Worm (Caenorhabditis elegans) whole organism, L4 larva: ENCODE data around the gene best-19.

Experiments used
- D1046.2 ChIP-seq: fragments of 200-800 bp; sonication (Bioruptor generic); IDR thresholded peaks from 2 replicates; pipeline ENCODE4 v1.3.6; 2022; ENCODE audit warnings: missing genetic modification characterization, missing compliant biosample characterization
- F10B5.3 ChIP-seq: sonication (generic microtip); optimal IDR thresholded peaks from 2 replicates; lab custom pipeline; 2016; ENCODE audit warnings: mild to moderate bottlenecking, missing genetic modification characterization, missing compliant biosample characterization
- F26F4.8 ChIP-seq: fragments of 200-800 bp; sonication (Bioruptor generic); conservative IDR thresholded peaks from 2 replicates; pipeline ENCODE4 v1.3.6; 2022; ENCODE audit warnings: missing genetic modification characterization, missing compliant biosample characterization
- F37D6.2 ChIP-seq: sonication (generic microtip); optimal IDR thresholded peaks from 2 replicates; lab custom pipeline; 2016; ENCODE audit warnings: mild to moderate bottlenecking, missing genetic modification characterization, missing compliant biosample characterization
- F44E2.7 ChIP-seq: fragments of 200-800 bp; sonication (Bioruptor generic); IDR thresholded peaks from 2 replicates; pipeline ENCODE4 v2.1.2; 2022; ENCODE audit warnings: missing genetic modification characterization, missing compliant biosample characterization
- F49E8.2 ChIP-seq: sonication (generic microtip); optimal IDR thresholded peaks from 2 replicates; lab custom pipeline; 2016; ENCODE audit warnings: missing compliant biosample characterization, mild to moderate bottlenecking, missing genetic modification characterization, borderline replicate concordance
- R02D3.7 ChIP-seq: fragments of 150-350 bp; sonication (generic microtip); optimal IDR thresholded peaks from 3 replicates; lab custom pipeline; 2014; ENCODE audit warnings: missing biosample characterization, missing genetic modification characterization
- T26A8.4 ChIP-seq: fragments of 200-800 bp; sonication (Bioruptor generic); IDR thresholded peaks from 2 replicates; pipeline ENCODE4 v1.3.6; 2022; ENCODE audit warnings: missing genetic modification characterization, missing compliant biosample characterization
- Y5F2A.4 ChIP-seq: fragments of 200-800 bp; sonication (Bioruptor generic); optimal IDR thresholded peaks from 2 replicates; lab custom pipeline; 2018; ENCODE audit warnings: mild to moderate bottlenecking, missing genetic modification characterization, missing compliant biosample characterization
- ZK546.5 ChIP-seq, 2 experiments: sonication (generic microtip); optimal IDR thresholded peaks; 2 replicates each; lab custom pipeline; 2017; ENCODE audit warnings: missing biosample characterization in 2 of 2, missing genetic modification characterization in 2 of 2
- aly-2 ChIP-seq: sonication (generic microtip); optimal IDR thresholded peaks from 2 replicates; lab custom pipeline; 2018; ENCODE audit warnings: missing biosample characterization, missing genetic modification characterization
- ama-1 ChIP-seq: fragments of 150-350 bp; optimal IDR thresholded peaks from 2 replicates; lab custom pipeline; 2014; ENCODE audit warnings: inconsistent platforms, mixed read lengths
- attf-4 ChIP-seq: sonication (generic microtip); optimal IDR thresholded peaks from 3 replicates; lab custom pipeline; 2017; ENCODE audit warnings: missing biosample characterization, missing genetic modification characterization
- ceh-28 ChIP-seq: fragments of 150-350 bp; optimal IDR thresholded peaks from 2 replicates; lab custom pipeline; 2014; ENCODE audit warnings: missing biosample characterization, missing genetic modification reagents, missing genetic modification characterization
- ceh-44 ChIP-seq: fragments of 200-800 bp; sonication (Bioruptor generic); IDR thresholded peaks from 2 replicates; pipeline ENCODE4 v1.3.6; 2022; ENCODE audit warnings: missing genetic modification reagents, missing genetic modification characterization, missing compliant biosample characterization
- ceh-62 ChIP-seq: sonication (generic microtip); optimal IDR thresholded peaks from 2 replicates; lab custom pipeline; 2017; ENCODE audit warnings: missing biosample characterization, missing genetic modification characterization
- ces-1 ChIP-seq: fragments of 150-350 bp; sonication (generic microtip); optimal IDR thresholded peaks from 4 replicates; lab custom pipeline; 2014; ENCODE audit warnings: missing biosample characterization, missing genetic modification reagents, missing genetic modification characterization
- daf-8 ChIP-seq: fragments of 200-800 bp; sonication (Bioruptor generic); IDR thresholded peaks from 2 replicates; pipeline ENCODE4 v1.3.6; 2022; ENCODE audit warnings: missing genetic modification characterization, missing compliant biosample characterization
- dmd-6 ChIP-seq: fragments of 200-800 bp; sonication (Bioruptor generic); IDR thresholded peaks from 2 replicates; pipeline ENCODE4 v1.3.6; 2022; ENCODE audit warnings: missing genetic modification reagents, missing genetic modification characterization, missing compliant biosample characterization
- dmd-8 ChIP-seq: fragments of 200-800 bp; sonication (Bioruptor generic); IDR thresholded peaks from 2 replicates; pipeline ENCODE4 v1.3.6; 2022; ENCODE audit warnings: missing genetic modification characterization, missing compliant biosample characterization
- dmd-9 ChIP-seq: fragments of 200-800 bp; sonication (Bioruptor generic); IDR thresholded peaks from 2 replicates; pipeline ENCODE4 v1.3.6; 2022; ENCODE audit warnings: missing genetic modification reagents, missing genetic modification characterization, missing compliant biosample characterization
- fkh-10 ChIP-seq: fragments of 150-350 bp; optimal IDR thresholded peaks from 2 replicates; lab custom pipeline; 2014; ENCODE audit warnings: missing biosample characterization, missing genetic modification reagents, missing genetic modification characterization
- fos-1 ChIP-seq: fragments of 150-350 bp; optimal IDR thresholded peaks from 2 replicates; lab custom pipeline; 2014; ENCODE audit warnings: missing biosample characterization, missing genetic modification characterization
- hif-1 ChIP-seq, 2 experiments: sonication (generic microtip); optimal IDR thresholded peaks; 2 replicates each; lab custom pipeline; 2016 to 2017; ENCODE audit warnings: missing compliant biosample characterization in 2 of 2, missing genetic modification characterization in 2 of 2, missing genetic modification reagents in 2 of 2, missing genotype in 2 of 2, mild to moderate bottlenecking in 1 of 2
- hlh-11 ChIP-seq: fragments of 200-800 bp; sonication (Bioruptor generic); optimal IDR thresholded peaks from 2 replicates; lab custom pipeline; 2018; ENCODE audit warnings: mild to moderate bottlenecking, missing genetic modification characterization, missing compliant biosample characterization
- hlh-30 ChIP-seq: sonication (generic microtip); optimal IDR thresholded peaks from 2 replicates; lab custom pipeline; 2017; ENCODE audit warnings: antibody characterized with exemption, mild to moderate bottlenecking, missing genetic modification characterization, missing compliant biosample characterization; ENCODE audit not compliant: insufficient read depth
- lin-13 ChIP-seq: fragments of 150-350 bp; optimal IDR thresholded peaks from 2 replicates; lab custom pipeline; 2014; ENCODE audit warnings: missing biosample characterization, missing genetic modification reagents, missing genetic modification characterization
- lin-39 ChIP-seq: fragments of 150-350 bp; optimal IDR thresholded peaks from 2 replicates; lab custom pipeline; 2014; ENCODE audit warnings: missing biosample characterization, missing genetic modification reagents, missing genetic modification characterization
- madf-9 ChIP-seq: fragments of 200-800 bp; sonication (Bioruptor generic); conservative IDR thresholded peaks from 2 replicates; pipeline ENCODE4 v1.3.6; 2022; ENCODE audit warnings: missing genetic modification reagents, missing genetic modification characterization, missing compliant biosample characterization
- mdt-29 ChIP-seq: fragments of 200-800 bp; sonication (Bioruptor generic); IDR thresholded peaks from 2 replicates; pipeline ENCODE4 v1.3.6; 2022; ENCODE audit warnings: missing genetic modification reagents, missing genetic modification characterization, missing compliant biosample characterization
- mxl-2 ChIP-seq: fragments of 200-800 bp; sonication (Bioruptor generic); conservative IDR thresholded peaks from 2 replicates; pipeline ENCODE4 v1.3.6; 2022; ENCODE audit warnings: missing genetic modification reagents, missing genetic modification characterization, missing compliant biosample characterization
- nhr-11 ChIP-seq: fragments of 150-350 bp; optimal IDR thresholded peaks from 2 replicates; lab custom pipeline; 2014; ENCODE audit warnings: missing biosample characterization, missing genetic modification characterization
- nhr-111 ChIP-seq: fragments of 200-800 bp; sonication (Bioruptor generic); optimal IDR thresholded peaks from 2 replicates; lab custom pipeline; 2018; ENCODE audit warnings: mild to moderate bottlenecking, missing genetic modification characterization, missing compliant biosample characterization
- nhr-41 ChIP-seq: fragments of 200-800 bp; sonication (Bioruptor generic); IDR thresholded peaks from 2 replicates; pipeline ENCODE4 v1.3.6; 2022; ENCODE audit warnings: missing genetic modification reagents, missing genetic modification characterization, missing compliant biosample characterization
- nhr-48 ChIP-seq: sonication (generic microtip); optimal IDR thresholded peaks from 2 replicates; lab custom pipeline; 2016; ENCODE audit warnings: mild to moderate bottlenecking, missing genetic modification characterization, missing compliant biosample characterization
- nhr-6 ChIP-seq: fragments of 150-350 bp; optimal IDR thresholded peaks from 2 replicates; lab custom pipeline; 2014; ENCODE audit warnings: missing biosample characterization, missing genetic modification characterization
- nhr-77 ChIP-seq: fragments of 150-350 bp; optimal IDR thresholded peaks from 2 replicates; lab custom pipeline; 2014; ENCODE audit warnings: missing biosample characterization, missing genetic modification characterization
- pha-4 ChIP-seq, 2 experiments: fragments of 150-350 bp in 1 of 2; fragments of 200-800 bp in 1 of 2; sonication (Bioruptor generic) in 1 of 2; IDR thresholded peaks in 1 of 2; optimal IDR thresholded peaks in 1 of 2; 2 replicates each; pipeline versions ENCODE4 v1.3.6 to Lab custom; 2014 to 2022; ENCODE audit warnings: missing genetic modification characterization in 2 of 2, missing genetic modification reagents in 2 of 2, missing biosample characterization in 1 of 2, missing compliant biosample characterization in 1 of 2
- php-3 ChIP-seq: fragments of 200-800 bp; sonication (Bioruptor generic); IDR thresholded peaks from 2 replicates; pipeline ENCODE4 v1.3.6; 2022; ENCODE audit warnings: missing genetic modification reagents, missing genetic modification characterization, missing compliant biosample characterization
- saeg-2 ChIP-seq: fragments of 200-800 bp; sonication (Bioruptor generic); IDR thresholded peaks from 2 replicates; pipeline ENCODE4 v1.3.6; 2022; ENCODE audit warnings: missing genetic modification reagents, missing genetic modification characterization, missing compliant biosample characterization
- set-16 ChIP-seq: fragments of 200-800 bp; sonication (Bioruptor generic); IDR thresholded peaks from 2 replicates; pipeline ENCODE4 v1.3.6; 2022; ENCODE audit warnings: missing genetic modification reagents, missing genetic modification characterization, missing compliant biosample characterization
- skn-1 ChIP-seq: fragments of 150-350 bp; optimal IDR thresholded peaks from 2 replicates; lab custom pipeline; 2014; ENCODE audit warnings: missing biosample characterization, missing genetic modification characterization
- spr-3 ChIP-seq: fragments of 200-800 bp; sonication (Bioruptor generic); optimal IDR thresholded peaks from 2 replicates; lab custom pipeline; 2018; ENCODE audit warnings: mild to moderate bottlenecking, missing genetic modification characterization, missing compliant biosample characterization
- tag-97 ChIP-seq: fragments of 200-800 bp; sonication (Bioruptor generic); IDR thresholded peaks from 2 replicates; pipeline ENCODE4 v1.3.6; 2022; ENCODE audit warnings: missing genetic modification characterization, missing compliant biosample characterization
- tra-1 ChIP-seq: fragments of 200-800 bp; sonication (Bioruptor generic); IDR thresholded peaks from 2 replicates; pipeline ENCODE4 v1.3.6; 2022; ENCODE audit warnings: missing genetic modification reagents, missing genetic modification characterization, missing compliant biosample characterization
- unc-130 ChIP-seq: sonication (generic microtip); optimal IDR thresholded peaks from 2 replicates; lab custom pipeline; 2016; ENCODE audit warnings: missing genetic modification reagents, missing genetic modification characterization, missing compliant biosample characterization
- unc-62 ChIP-seq, 3 experiments: fragments of 150-350 bp in 1 of 3; sonication (generic microtip); optimal IDR thresholded peaks in 2 of 3; peaks in 1 of 3; 1 replicate in 1 of 3; 2 replicates in 2 of 3; lab custom pipeline; 2014 to 2017; ENCODE audit warnings: missing biosample characterization in 3 of 3, missing genetic modification characterization in 3 of 3, missing genetic modification reagents in 3 of 3, missing genotype in 1 of 3
- zfp-2 ChIP-seq: sonication (generic microtip); optimal IDR thresholded peaks from 2 replicates; lab custom pipeline; 2016; ENCODE audit warnings: mild to moderate bottlenecking, missing genetic modification characterization, missing compliant biosample characterization
- zfp-3 ChIP-seq: fragments of 200-800 bp; sonication (Bioruptor generic); conservative IDR thresholded peaks from 2 replicates; pipeline ENCODE4 v1.3.6; 2022; ENCODE audit warnings: missing genetic modification reagents, missing genetic modification characterization, missing compliant biosample characterization
- zip-11 ChIP-seq: fragments of 200-800 bp; sonication (Bioruptor generic); IDR thresholded peaks from 2 replicates; pipeline ENCODE4 v1.3.6; 2022; ENCODE audit warnings: missing genetic modification characterization, missing compliant biosample characterization

best-19 gene

ce11 chrIV:322497-322896 is 39.0 kb downstream of the best-19 start, which contains the start of gene grl-26 (continued):
- TF ChIP-seq fkh-10 (GFP tag; lab: Kevin White, UChicago) (no peak), set-16 (GFP tag; lab: Robert Waterston, UW) (no peak), aly-2 (no peak), dmd-9 (GFP tag; lab: Robert Waterston, UW) (0 out of 2 replicates have a peak, but pooled peaks have one; percentile 58), unc-62 (GFP tag; optimal IDR thresholded peaks at IDR 0.05 in 1 of 2; lab: Kevin White, UChicago) (no peak), unc-62 (tag; optimal IDR thresholded peaks at IDR 0.05; lab: Kevin White, UChicago) (no peak), nhr-77 (tag; lab: Kevin White, UChicago) (peak; percentile 55), zfp-2 (tag; lab: Kevin White, UChicago) (no peak), F44E2.7 (GFP tag; lab: Robert Waterston, UW) (peak; percentile 65; the same call in 1 of the 2 replicates), zip-11 (GFP tag; lab: Robert Waterston, UW) (0 out of 2 replicates have a peak, but pooled peaks have one; percentile 28), ceh-62 (tag; lab: Kevin White, UChicago) (no peak), zfp-3 (GFP tag; lab: Robert Waterston, UW) (peak; percentile 62; the same call in 1 of the 2 replicates), hif-1 (tag; optimal IDR thresholded peaks at IDR 0.05; lab: Kevin White, UChicago) (peak in 1 of 2 experiments; percentile 52), tra-1 (GFP tag; lab: Robert Waterston, UW) (peak; percentile 75), nhr-41 (peak; percentile 34; the same call in 1 of the 2 replicates), spr-3 (GFP tag; lab: Kevin White, UChicago) (peak; percentile 72), F26F4.8 (peak; percentile 86; the same call in 1 of the 2 replicates), php-3 (GFP tag; lab: Robert Waterston, UW) (peak; percentile 66; the same call in 1 of the 2 replicates), tag-97 (GFP tag; lab: Robert Waterston, UW) (no peak), ceh-44 (GFP tag; lab: Robert Waterston, UW) (peak; percentile 91), lin-39 (tag; lab: Kevin White, UChicago) (no peak), dmd-6 (GFP tag; lab: Robert Waterston, UW) (peak; percentile 52), unc-130 (GFP tag; lab: Kevin White, UChicago) (peak; percentile 69), skn-1 (tag; lab: Kevin White, UChicago) (no peak), mdt-29 (GFP tag; lab: Robert Waterston, UW) (peak; percentile 55; the same call in 1 of the 2 replicates), D1046.2 (GFP tag; lab: Robert Waterston, UW) (peak; percentile 89; the same call in 1 of the 2 replicates), lin-13 (no peak), nhr-48 (no peak), Y5F2A.4 (GFP tag; lab: Kevin White, UChicago) (peak; percentile 24), ama-1 (no peak), F37D6.2 (tag; lab: Kevin White, UChicago) (peak; percentile 16), ceh-28 (no peak), nhr-111 (peak; percentile 71), nhr-11 (tag; lab: Kevin White, UChicago) (no peak), saeg-2 (GFP tag; lab: Robert Waterston, UW) (0 out of 2 replicates have a peak, but pooled peaks have one; percentile 40), daf-8 (GFP tag; lab: Robert Waterston, UW) (no peak), F10B5.3 (peak; percentile 2), dmd-8 (GFP tag; lab: Robert Waterston, UW) (peak; percentile 83), ZK546.5 (tag; optimal IDR thresholded peaks at IDR 0.05; lab: Kevin White, UChicago) (no peak), madf-9 (GFP tag; lab: Robert Waterston, UW) (peak; percentile 74), mxl-2 (GFP tag; lab: Robert Waterston, UW) (no peak), nhr-6 (tag; lab: Kevin White, UChicago) (no peak), T26A8.4 (GFP tag; lab: Robert Waterston, UW) (peak; percentile 81), hlh-30 (peak; percentile 88), hlh-11 (tag; lab: Kevin White, UChicago) (peak; percentile 62), ces-1 (GFP tag; lab: Kevin White, UChicago) (no peak), R02D3.7 (tag; lab: Kevin White, UChicago) (no peak), pha-4 (GFP tag; IDR thresholded peaks at IDR 0.05; lab: Robert Waterston, UW) (peak; percentile 83; the same call in 1 of the 2 replicates), pha-4 (tag; optimal IDR thresholded peaks at IDR 0.05; lab: Kevin White, UChicago) (no peak), fos-1 (tag; lab: Kevin White, UChicago) (no peak), F49E8.2 (tag; lab: Kevin White, UChicago) (peak; percentile 55), attf-4 (no peak)
